Worm (Caenorhabditis elegans) whole organism, young adult: ENCODE measurements around the gene srh-308.

Experiments
- F23B12.7 ChIP-seq: sonication (generic microtip); optimal IDR thresholded peaks from 2 replicates; lab custom pipeline; 2017; ENCODE audit warnings: missing genetic modification characterization, mild to moderate bottlenecking, missing compliant biosample characterization, antibody characterized with exemption, moderate library complexity; ENCODE audit not compliant: insufficient read depth
- Y53G8AR.9 ChIP-seq: fragments of 200-800 bp; sonication (Bioruptor generic); conservative IDR thresholded peaks from 2 replicates; pipeline ENCODE4 v1.3.6; 2022; ENCODE audit warnings: missing genetic modification reagents, missing genetic modification characterization, missing compliant biosample characterization
- Y79H2A.3 ChIP-seq: fragments of 200-800 bp; sonication (Bioruptor generic); conservative IDR thresholded peaks from 2 replicates; pipeline ENCODE4 v1.3.6; 2022; ENCODE audit warnings: missing genetic modification reagents, missing genetic modification characterization, missing compliant biosample characterization
- aptf-3 ChIP-seq: fragments of 200-800 bp; sonication (Bioruptor generic); IDR thresholded peaks from 2 replicates; pipeline ENCODE4 v1.3.6; 2022; ENCODE audit warnings: missing genetic modification characterization, missing compliant biosample characterization
- atf-7 ChIP-seq: sonication (generic microtip); optimal IDR thresholded peaks from 2 replicates; lab custom pipeline; 2017; ENCODE audit warnings: mild to moderate bottlenecking, missing genetic modification characterization, missing compliant biosample characterization
- attf-5 ChIP-seq: fragments of 200-800 bp; sonication (Bioruptor generic); optimal IDR thresholded peaks from 2 replicates; lab custom pipeline; 2018; ENCODE audit warnings: mild to moderate bottlenecking, missing genetic modification characterization, missing compliant biosample characterization
- cebp-1 ChIP-seq, 2 experiments: fragments of 200-800 bp in 1 of 2; sonication (Bioruptor generic) in 1 of 2; sonication (generic microtip) in 1 of 2; IDR thresholded peaks in 1 of 2; optimal IDR thresholded peaks in 1 of 2; 2 replicates each; pipeline versions ENCODE4 v1.3.6 to Lab custom; 2017 to 2022; ENCODE audit warnings: missing compliant biosample characterization in 2 of 2, missing genetic modification characterization in 2 of 2, mild to moderate bottlenecking in 1 of 2, missing genetic modification reagents in 1 of 2, moderate library complexity in 1 of 2
- ceh-40 ChIP-seq: fragments of 200-800 bp; sonication (Bioruptor generic); IDR thresholded peaks from 2 replicates; pipeline ENCODE4 v1.3.6; 2022; ENCODE audit warnings: missing genetic modification characterization, missing compliant biosample characterization
- ceh-79 ChIP-seq: sonication (generic microtip); optimal IDR thresholded peaks from 2 replicates; lab custom pipeline; 2017; ENCODE audit warnings: mild to moderate bottlenecking, missing genetic modification characterization, missing compliant biosample characterization
- chd-7 ChIP-seq: sonication (generic microtip); optimal IDR thresholded peaks from 2 replicates; lab custom pipeline; 2016; ENCODE audit warnings: mild to moderate bottlenecking, missing genetic modification characterization, moderate library complexity, missing compliant biosample characterization
- egl-18 ChIP-seq: fragments of 200-800 bp; sonication (Bioruptor generic); IDR thresholded peaks from 2 replicates; pipeline ENCODE4 v1.3.6; 2022; ENCODE audit warnings: missing genetic modification reagents, missing genetic modification characterization, missing compliant biosample characterization
- egl-44 ChIP-seq: fragments of 200-800 bp; sonication (Bioruptor generic); IDR thresholded peaks from 2 replicates; pipeline ENCODE4 v1.3.6; 2022; ENCODE audit warnings: missing genetic modification reagents, missing genetic modification characterization, missing compliant biosample characterization
- ets-4 ChIP-seq: fragments of 200-800 bp; sonication (Bioruptor generic); optimal IDR thresholded peaks from 2 replicates; lab custom pipeline; 2018; ENCODE audit warnings: mild to moderate bottlenecking, missing genetic modification characterization, missing compliant biosample characterization
- him-1 ChIP-seq: sonication (generic microtip); optimal IDR thresholded peaks from 2 replicates; lab custom pipeline; 2016; ENCODE audit warnings: missing genotype, missing genetic modification reagents, missing genetic modification characterization, missing compliant biosample characterization
- hsf-1 ChIP-seq: fragments of 200-800 bp; sonication (Bioruptor generic); IDR thresholded peaks from 2 replicates; pipeline ENCODE4 v1.3.6; 2022; ENCODE audit warnings: missing genetic modification reagents, missing genetic modification characterization, missing compliant biosample characterization
- let-607 ChIP-seq, 2 experiments: fragments of 200-800 bp in 1 of 2; sonication (Bioruptor generic) in 1 of 2; sonication (generic microtip) in 1 of 2; optimal IDR thresholded peaks; 2 replicates each; lab custom pipeline; 2016 to 2018; ENCODE audit warnings: mild to moderate bottlenecking in 2 of 2, missing compliant biosample characterization in 2 of 2, missing genetic modification characterization in 2 of 2, moderate library complexity in 2 of 2, missing genotype in 1 of 2
- lir-1 ChIP-seq: fragments of 200-800 bp; sonication (Bioruptor generic); conservative IDR thresholded peaks from 2 replicates; pipeline ENCODE4 v1.3.6; 2022; ENCODE audit warnings: missing genetic modification reagents, missing genetic modification characterization, missing compliant biosample characterization
- lsl-1 ChIP-seq: fragments of 200-800 bp; sonication (Bioruptor generic); optimal IDR thresholded peaks from 2 replicates; lab custom pipeline; 2018; ENCODE audit warnings: mild to moderate bottlenecking, missing genetic modification characterization, moderate library complexity, missing compliant biosample characterization
- lsy-27 ChIP-seq: sonication (generic microtip); optimal IDR thresholded peaks from 2 replicates; lab custom pipeline; 2017; ENCODE audit warnings: missing genetic modification characterization, mild to moderate bottlenecking, missing compliant biosample characterization, antibody characterized with exemption, missing genotype, borderline replicate concordance; ENCODE audit not compliant: insufficient read depth
- madf-3 ChIP-seq: fragments of 200-800 bp; sonication (Bioruptor generic); IDR thresholded peaks from 2 replicates; pipeline ENCODE4 v1.3.6; 2022; ENCODE audit warnings: missing genetic modification reagents, missing genetic modification characterization, missing compliant biosample characterization
- mcd-1 ChIP-seq: fragments of 200-800 bp; sonication (Bioruptor generic); IDR thresholded peaks from 2 replicates; pipeline ENCODE4 v1.3.6; 2022; ENCODE audit warnings: missing genetic modification reagents, missing genetic modification characterization, missing compliant biosample characterization
- mes-4 ChIP-seq: sonication (generic microtip); optimal IDR thresholded peaks from 2 replicates; lab custom pipeline; 2016; ENCODE audit warnings: missing genotype, missing genetic modification characterization, missing compliant biosample characterization
- mxl-1 ChIP-seq: sonication (generic microtip); optimal IDR thresholded peaks from 2 replicates; lab custom pipeline; 2016; ENCODE audit warnings: missing genetic modification characterization, missing compliant biosample characterization
- nhr-179 ChIP-seq: sonication (generic microtip); optimal IDR thresholded peaks from 2 replicates; lab custom pipeline; 2016; ENCODE audit warnings: mild to moderate bottlenecking, missing genetic modification characterization, missing compliant biosample characterization
- nhr-80 ChIP-seq: sonication (generic microtip); optimal IDR thresholded peaks from 2 replicates; lab custom pipeline; 2016; ENCODE audit warnings: missing genetic modification characterization, missing compliant biosample characterization
- rec-8 ChIP-seq, 2 experiments: sonication (generic microtip); optimal IDR thresholded peaks; 2 replicates each; lab custom pipeline; 2016; ENCODE audit warnings: mild to moderate bottlenecking in 2 of 2, missing genetic modification characterization in 2 of 2, missing genetic modification reagents in 2 of 2, missing genotype in 2 of 2, missing biosample characterization in 1 of 2, missing compliant biosample characterization in 1 of 2, moderate library complexity in 1 of 2
- snpc-1.3 ChIP-seq: sonication (generic microtip); optimal IDR thresholded peaks from 2 replicates; lab custom pipeline; 2017; ENCODE audit warnings: missing genetic modification characterization, mild to moderate bottlenecking, missing compliant biosample characterization, antibody characterized with exemption, moderate library complexity, missing genotype, missing genetic modification reagents; ENCODE audit not compliant: insufficient read depth
- tbp1 ChIP-seq: fragments of 200-800 bp; sonication (Bioruptor generic); optimal IDR thresholded peaks from 2 replicates; lab custom pipeline; 2018; ENCODE audit warnings: mild to moderate bottlenecking, missing genetic modification characterization, missing compliant biosample characterization
- zfh-2 ChIP-seq: fragments of 200-800 bp; sonication (Bioruptor generic); conservative IDR thresholded peaks from 2 replicates; pipeline ENCODE4 v1.3.6; 2022; ENCODE audit warnings: missing genetic modification reagents, missing genetic modification characterization, missing compliant biosample characterization
- ztf-28 ChIP-seq: fragments of 200-800 bp; sonication (Bioruptor generic); IDR thresholded peaks from 2 replicates; pipeline ENCODE4 v1.3.6; 2022; ENCODE audit warnings: missing genetic modification reagents, missing genetic modification characterization, missing compliant biosample characterization
- ztf-6 ChIP-seq: fragments of 200-800 bp; sonication (Bioruptor generic); IDR thresholded peaks from 2 replicates; pipeline ENCODE4 v1.3.6; 2022; ENCODE audit warnings: missing genetic modification reagents, missing genetic modification characterization, missing compliant biosample characterization

srh-308 gene

DNA sequence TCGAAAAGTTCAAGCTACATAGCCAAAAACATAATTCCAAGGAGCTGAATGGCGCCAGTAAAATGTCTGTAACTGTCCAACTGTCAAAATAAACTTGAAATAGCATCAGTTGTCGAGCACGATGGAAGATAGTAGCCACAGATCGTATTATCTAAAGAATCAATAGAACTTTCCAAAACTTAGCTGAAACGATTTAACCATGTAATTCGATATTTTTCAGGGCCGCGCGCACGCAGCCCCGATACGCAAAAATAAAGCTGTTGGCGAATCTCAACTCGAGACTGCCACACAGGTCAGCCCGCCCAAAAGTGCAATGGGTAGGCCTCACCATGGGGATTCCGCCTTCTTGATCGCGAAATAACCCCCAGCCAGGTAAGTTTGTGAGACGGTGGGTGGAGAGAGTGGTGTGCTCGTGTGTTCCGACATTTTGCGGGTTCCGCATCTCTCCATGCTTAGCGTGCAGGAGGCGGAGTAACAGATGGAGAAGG is 10.9 kb upstream of the srh-308 start (continued):
- TF ChIP-seq ztf-6 (GFP tag; lab: Robert Waterston, UW), result 0 out of 2 replicates have a peak, but pooled peaks have one; percentile 22
- no peak for TF ChIP-seq ceh-79 (tag; lab: Kevin White, UChicago)
- TF ChIP-seq mcd-1 (GFP tag; lab: Robert Waterston, UW), result peak; percentile 86
- TF ChIP-seq chd-7 (tag; lab: Kevin White, UChicago), result no peak
- TF ChIP-seq attf-5 (GFP tag; lab: Kevin White, UChicago), result no peak
- TF ChIP-seq him-1 (tag; lab: Kevin White, UChicago), result peak; percentile 94
- TF ChIP-seq zfh-2 (GFP tag; lab: Robert Waterston, UW), result no peak
- TF ChIP-seq cebp-1 (GFP tag; IDR thresholded peaks at IDR 0.05; lab: Robert Waterston, UW), result peak; percentile 43; the same call in 1 of the 2 replicates
- no peak for TF ChIP-seq cebp-1 (tag; optimal IDR thresholded peaks at IDR 0.05; lab: Kevin White, UChicago)
- TF ChIP-seq egl-18 (GFP tag; lab: Robert Waterston, UW), result 0 out of 2 replicates have a peak, but pooled peaks have one; percentile 45
- TF ChIP-seq lir-1 (GFP tag; lab: Robert Waterston, UW), result no peak
- no peak for TF ChIP-seq mxl-1 (tag; lab: Kevin White, UChicago)

DNA sequence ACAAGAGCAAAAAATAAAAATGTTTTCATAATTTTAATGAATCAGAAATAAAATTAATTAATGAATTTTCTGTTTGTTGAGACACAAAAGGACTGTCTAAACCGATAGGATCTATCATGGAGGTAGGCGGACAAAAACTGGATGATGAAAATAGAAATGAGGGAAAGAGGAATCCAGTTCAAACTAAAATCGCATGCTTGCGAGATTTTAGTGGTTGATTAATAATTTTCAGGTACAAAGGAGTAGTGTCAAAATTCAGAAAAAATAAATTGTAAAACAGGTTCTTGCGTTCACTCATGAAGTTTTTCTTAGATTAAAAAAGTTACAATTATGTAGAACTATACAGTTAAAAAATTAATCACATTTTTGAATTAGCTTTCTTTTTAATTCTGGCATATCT is 10.0 kb upstream of the srh-308 start, which contains the start of gene T08G5.3:
Gene T08G5.3, minus strand, starts transcription at position 101 of the 400 bp plus-strand sequence.
- TF ChIP-seq atf-7 (tag; lab: Kevin White, UChicago), result no peak
- TF ChIP-seq lsy-27 (tag; lab: Kevin White, UChicago), result no peak
- TF ChIP-seq, all 124 proteins: peak for 0

DNA sequence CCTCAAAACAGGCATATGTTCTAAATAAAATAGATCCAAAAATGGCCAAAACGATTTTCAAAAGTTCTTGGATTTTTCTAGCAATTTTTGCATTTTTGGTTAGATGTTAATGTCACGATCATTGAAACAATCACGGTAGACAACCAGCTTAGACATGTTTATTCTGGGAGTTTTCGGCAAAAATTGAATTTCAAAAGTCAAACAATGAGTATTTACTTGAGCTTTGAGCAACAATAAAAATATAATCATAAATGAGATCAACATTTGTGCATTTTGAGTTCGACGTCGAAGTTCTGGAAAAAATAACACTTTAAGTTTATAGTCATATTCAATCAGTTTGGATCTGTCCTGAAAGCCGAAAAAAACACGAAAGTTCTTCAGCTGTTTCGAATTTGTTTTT is 8.8 kb upstream of the srh-308 start, which contains the start of gene T08G5.2:
Gene T08G5.2, minus strand, starts transcription at position 101 of the 400 bp plus-strand sequence.
- no peak for TF ChIP-seq hsf-1 (GFP tag; lab: Robert Waterston, UW)
- TF ChIP-seq aptf-3 (GFP tag; lab: Robert Waterston, UW), result no peak
- TF ChIP-seq Y79H2A.3, result no peak
- no peak for TF ChIP-seq ztf-28
- no peak for TF ChIP-seq nhr-179 (tag; lab: Kevin White, UChicago)
- TF ChIP-seq lsy-27 (tag; lab: Kevin White, UChicago), result no peak
- no peak for TF ChIP-seq snpc-1.3 (tag; lab: Kevin White, UChicago)
- TF ChIP-seq egl-44, result no peak
- no peak for TF ChIP-seq madf-3 (GFP tag; lab: Robert Waterston, UW)
- no peak for TF ChIP-seq ceh-40 (GFP tag; lab: Robert Waterston, UW)
- TF ChIP-seq mcd-1 (GFP tag; lab: Robert Waterston, UW), result no peak
- TF ChIP-seq ets-4 (GFP tag; lab: Kevin White, UChicago), result no peak
- TF ChIP-seq F23B12.7 (tag; lab: Kevin White, UChicago), result no peak

DNA sequence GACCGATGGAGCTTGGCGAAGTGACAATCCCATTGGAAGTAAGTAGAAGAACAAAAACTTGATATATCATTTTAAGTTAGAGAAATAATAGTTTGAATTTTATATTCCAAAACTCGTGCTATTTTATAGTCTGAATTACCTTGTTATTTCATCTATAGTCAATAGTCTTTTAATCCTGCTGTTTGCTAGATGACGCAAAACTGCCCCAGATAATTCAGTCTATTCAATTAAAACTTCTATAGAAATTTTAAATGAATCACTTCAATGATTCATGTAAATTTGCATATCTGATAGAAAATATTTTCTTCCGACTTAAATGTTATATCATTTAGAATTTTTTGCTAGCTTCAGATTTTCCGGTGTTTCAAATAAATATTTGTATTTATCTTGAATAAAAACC is 5.7 kb upstream of the srh-308 start, which contains the start of gene T08G5.15:
Gene T08G5.15, minus strand, starts transcription at position 101 of the 400 bp plus-strand sequence.
- TF ChIP-seq zfh-2 (GFP tag; lab: Robert Waterston, UW) (no peak), lsy-27 (tag; lab: Kevin White, UChicago) (no peak), let-607 (tag; optimal IDR thresholded peaks at IDR 0.05; lab: Kevin White, UChicago) (no peak), lsl-1 (GFP tag; lab: Kevin White, UChicago) (no peak), aptf-3 (GFP tag; lab: Robert Waterston, UW) (no peak)

DNA sequence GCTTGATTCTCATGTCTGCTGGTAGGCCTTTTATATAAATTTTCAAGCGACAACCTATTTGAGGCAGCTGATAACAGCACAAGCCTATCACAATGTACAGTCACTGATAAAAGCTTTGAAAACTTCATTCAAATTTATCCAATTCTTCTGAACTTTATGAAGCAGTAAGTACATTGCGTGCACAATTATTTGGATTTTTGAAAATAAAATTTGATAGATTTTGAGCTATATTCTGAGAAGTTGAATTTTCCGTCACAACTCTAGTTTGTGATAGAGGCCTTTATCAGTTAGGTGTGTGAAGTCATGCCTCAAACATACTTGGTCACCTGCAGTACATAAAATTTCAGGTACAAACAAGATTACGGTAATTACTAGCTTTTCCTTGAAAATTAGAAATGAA is 1.3 kb upstream of the srh-308 start, which contains the start of the genes mtl-2 and T08G5.1:
Gene mtl-2, minus strand, starts transcription at position 34 of the 400 bp plus-strand sequence.
Gene T08G5.1, plus strand, starts transcription at position 127 of the 400 bp plus-strand sequence.
- TF ChIP-seq rec-8 (tag; optimal IDR thresholded peaks at IDR 0.05; lab: Kevin White, UChicago), result no peak
- no peak for TF ChIP-seq F23B12.7 (tag; lab: Kevin White, UChicago)
- no peak for TF ChIP-seq mes-4 (tag; lab: Kevin White, UChicago)
- peak; percentile 40 for TF ChIP-seq nhr-80 (tag; lab: Kevin White, UChicago)
- no peak for TF ChIP-seq Y53G8AR.9 (GFP tag; lab: Robert Waterston, UW)
- TF ChIP-seq tbp1 (GFP tag; lab: Kevin White, UChicago), result no peak
